Fruit fly (Drosophila melanogaster): ENCODE measurements around the gene Tsf2.

- TF ChIP-seq Dll (optimal IDR thresholded peaks at IDR 0.05) (no peak), usp (GFP tag; optimal IDR thresholded peaks at IDR 0.05) (no peak), psq (optimal IDR thresholded peaks at IDR 0.05) (no peak), CG8478 (optimal IDR thresholded peaks at IDR 0.05) (no peak), EcR (GFP tag; optimal IDR thresholded peaks at IDR 0.05) (no peak)
Measured at dm6 chr3L:12537123-12537522, 3.6 kb upstream of the Tsf2 start, which contains the start of gene CG4069.

All from whole organism.